Fruit fly (Drosophila melanogaster) S2 (cell line): ENCODE data around the gene CG6928.

ENCODE experiments used
- CG8478 ChIP-seq: fragments of >200 bp; optimal IDR thresholded peaks from 2 replicates; lab custom pipeline; 2018
- CTCF ChIP-seq, 2 experiments: fragments of >200 bp; optimal IDR thresholded peaks; 2 replicates each; lab custom pipeline; 2018

CG6928 gene

DNA sequence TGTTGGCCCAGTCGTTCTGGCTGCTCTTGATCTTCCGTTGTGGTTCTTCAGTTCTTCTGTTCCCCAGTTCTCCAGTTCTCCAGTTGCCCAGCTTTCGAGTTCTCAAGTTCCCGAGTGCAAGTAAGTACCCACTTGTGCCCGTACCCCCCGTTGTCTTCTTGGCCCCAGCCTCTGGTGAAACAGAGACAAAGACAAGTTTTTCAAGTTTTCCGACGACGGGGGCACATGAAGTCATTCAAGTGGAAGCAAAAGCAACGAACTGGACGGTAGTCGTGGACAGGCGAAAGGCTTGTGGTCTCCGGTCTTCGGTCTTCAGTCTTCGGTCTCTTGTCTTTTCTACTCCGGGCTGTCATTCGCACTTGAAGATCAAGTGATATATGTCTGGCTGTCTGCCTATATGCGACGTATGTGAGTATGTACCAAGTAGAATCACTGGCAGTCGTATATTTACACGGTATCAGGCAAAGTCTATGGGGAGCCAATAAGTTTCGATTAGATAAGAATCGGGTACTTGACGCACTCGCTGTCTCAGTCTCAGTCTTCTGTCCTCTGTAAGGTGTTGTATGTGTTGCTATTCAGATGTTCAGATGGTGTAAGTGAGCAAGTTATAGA lies 37.5 kb downstream of the CG6928 start:
- TF ChIP-seq CTCF (optimal IDR thresholded peaks at IDR 0.05; lab: Kevin White, UChicago): no peak
- no peak for TF ChIP-seq CG8478 (lab: Kevin White, UChicago)

DNA sequence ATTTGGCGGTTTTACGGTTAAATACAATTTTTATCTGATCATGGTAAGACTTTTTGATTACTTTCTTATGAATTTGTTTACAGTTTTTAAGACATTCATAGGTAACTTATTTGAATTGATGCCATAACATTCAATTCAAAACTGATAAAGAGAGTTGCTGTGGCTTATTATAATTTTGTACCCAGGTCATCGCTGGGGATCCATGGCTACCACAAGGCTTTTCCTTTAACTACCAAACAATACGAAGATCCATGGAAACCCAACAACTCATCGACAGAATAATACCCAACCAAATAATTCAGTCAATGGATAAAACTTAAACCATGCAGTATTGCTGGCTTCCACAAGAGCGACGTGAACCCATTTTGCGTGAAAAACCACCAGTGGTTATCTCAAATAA lies 39.1 kb downstream of the CG6928 start, which contains the start of gene CG6793:
TSS of gene CG6793 (plus strand) at position 301 of the 400 bp plus-strand sequence.
- TF ChIP-seq CG8478 (lab: Kevin White, UChicago): no peak
- TF ChIP-seq CTCF (optimal IDR thresholded peaks at IDR 0.05; lab: Kevin White, UChicago): no peak

DNA sequence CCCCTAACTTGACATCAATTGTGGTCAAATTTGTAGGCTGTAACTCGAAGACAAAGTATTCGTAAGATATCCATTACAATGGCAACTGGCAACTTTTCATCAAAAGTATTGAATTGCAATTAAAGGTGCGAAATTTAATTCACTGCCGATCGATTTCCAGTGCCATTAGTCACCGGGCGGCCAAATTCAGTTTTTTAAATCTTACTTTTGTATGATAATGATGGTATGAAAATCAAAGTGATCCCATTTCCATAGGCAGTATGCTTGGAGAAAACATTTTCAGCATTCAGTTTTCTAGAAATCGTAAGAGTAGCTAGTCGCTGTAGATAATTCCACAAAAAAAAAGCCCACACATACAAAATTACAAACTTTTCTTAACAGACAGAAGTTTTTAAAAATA lies 41.3 kb downstream of the CG6928 start, which contains the start of gene CG43638:
TSS of gene CG43638 (plus strand) at position 301 of the 400 bp plus-strand sequence.
- TF ChIP-seq CG8478 (lab: Kevin White, UChicago) (no peak), CTCF (optimal IDR thresholded peaks at IDR 0.05; lab: Kevin White, UChicago) (no peak)

DNA sequence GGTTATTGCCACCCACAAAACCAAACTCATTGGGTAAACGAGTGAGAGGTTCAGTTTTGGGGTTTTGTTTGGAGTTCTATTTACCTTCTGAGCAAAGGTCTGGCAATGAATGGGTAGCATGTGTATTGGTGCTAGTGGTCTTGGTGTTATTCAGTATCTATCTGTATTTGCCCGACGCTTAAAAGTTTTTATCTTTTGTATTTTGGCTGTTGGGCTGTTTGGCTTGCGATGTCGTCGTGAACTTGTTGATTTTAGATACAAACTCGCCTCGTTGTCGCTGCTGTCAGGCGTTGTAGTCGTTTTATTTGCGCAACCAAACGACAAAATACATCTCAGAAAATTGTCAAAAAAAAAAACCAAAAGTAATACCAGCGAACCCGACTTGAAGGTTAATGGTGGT lies 42.5 kb downstream of the CG6928 start:
- no peak for TF ChIP-seq CTCF (optimal IDR thresholded peaks at IDR 0.05; lab: Kevin White, UChicago)

- TF ChIP-seq CG8478 (lab: Kevin White, UChicago): no peak
- TF ChIP-seq CTCF (optimal IDR thresholded peaks at IDR 0.05; lab: Kevin White, UChicago): peak; percentile 71 to 83
Observed at dm6 chr3L:12049597-12050311, 46.8 kb downstream of the CG6928 start.

- TF ChIP-seq CTCF (optimal IDR thresholded peaks at IDR 0.05; lab: Kevin White, UChicago) (no peak), CG8478 (lab: Kevin White, UChicago) (no peak)
Observed at dm6 chr3L:12050629-12051028, 47.7 kb downstream of the CG6928 start.

- TF ChIP-seq CTCF (optimal IDR thresholded peaks at IDR 0.05; lab: Kevin White, UChicago): no peak
- no peak for TF ChIP-seq CG8478 (lab: Kevin White, UChicago)
Observed at dm6 chr3L:12053695-12054094, 50.7 kb downstream of the CG6928 start.

dm6 chr3L:12056286-12057178 lies 53.6 kb downstream of the CG6928 start:
- TF ChIP-seq CTCF (optimal IDR thresholded peaks at IDR 0.05; lab: Kevin White, UChicago): no peak
- no peak for TF ChIP-seq CG8478 (lab: Kevin White, UChicago)

DNA sequence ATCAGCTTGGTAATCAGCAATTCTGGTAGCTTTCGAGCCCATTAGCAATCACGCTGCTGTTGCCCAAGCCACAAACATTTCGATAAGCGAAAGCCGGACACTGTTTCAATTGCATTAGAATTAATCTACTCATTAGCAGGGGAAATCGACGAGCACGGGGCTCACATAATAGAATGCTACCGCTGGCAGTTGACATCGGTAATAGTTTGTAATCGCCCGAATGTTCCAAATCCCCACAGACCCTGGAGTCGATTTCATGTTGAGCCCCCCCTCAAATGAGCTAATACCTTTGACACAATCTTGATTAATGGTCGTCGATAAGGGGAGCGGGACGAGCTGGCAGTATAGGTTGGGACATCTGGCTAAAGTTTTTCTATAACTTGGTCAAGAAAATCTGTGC lies 54.6 kb downstream of the CG6928 start:
- no peak for TF ChIP-seq CTCF (optimal IDR thresholded peaks at IDR 0.05; lab: Kevin White, UChicago)
- TF ChIP-seq CG8478 (lab: Kevin White, UChicago): no peak
